Worm (Caenorhabditis elegans) whole organism, mixed stage, embryonic: ENCODE measurements around the gene lbp-4.

Source experiments
- M03D4.4 ChIP-seq: sonication (generic microtip); optimal IDR thresholded peaks from 2 replicates; lab custom pipeline; 2017; ENCODE audit warnings: mild to moderate bottlenecking, missing genetic modification characterization, missing compliant biosample characterization
- bed-3 ChIP-seq: fragments of 200-800 bp; sonication (Bioruptor generic); optimal IDR thresholded peaks from 3 replicates; lab custom pipeline; 2018; ENCODE audit warnings: mild to moderate bottlenecking, missing genetic modification characterization, moderate library complexity, missing compliant biosample characterization
- blmp-1 ChIP-seq: fragments of 150-350 bp; optimal IDR thresholded peaks from 2 replicates; lab custom pipeline; 2014; ENCODE audit warnings: missing biosample characterization, missing genetic modification characterization
- ceh-83 ChIP-seq: fragments of 200-800 bp; sonication (Bioruptor generic); optimal IDR thresholded peaks from 2 replicates; lab custom pipeline; 2018; ENCODE audit warnings: mild to moderate bottlenecking, missing genetic modification characterization, missing compliant biosample characterization
- ces-1 ChIP-seq: fragments of 150-350 bp; optimal IDR thresholded peaks from 2 replicates; lab custom pipeline; 2014; ENCODE audit warnings: missing biosample characterization, missing genetic modification reagents, missing genetic modification characterization
- cnd-1 ChIP-seq: fragments of 200-800 bp; sonication (Bioruptor generic); optimal IDR thresholded peaks from 2 replicates; lab custom pipeline; 2018; ENCODE audit warnings: mild to moderate bottlenecking, missing genetic modification characterization, missing compliant biosample characterization
- drap-1 ChIP-seq: fragments of 200-800 bp; sonication (Bioruptor generic); optimal IDR thresholded peaks from 3 replicates; lab custom pipeline; 2018; ENCODE audit warnings: mild to moderate bottlenecking, missing genetic modification characterization, missing compliant biosample characterization
- elt-1 ChIP-seq: sonication (generic microtip); optimal IDR thresholded peaks from 2 replicates; lab custom pipeline; 2017; ENCODE audit warnings: missing genetic modification characterization, mild to moderate bottlenecking, missing compliant biosample characterization, antibody characterized with exemption, moderate library complexity, borderline replicate concordance; ENCODE audit not compliant: insufficient read depth
- elt-3 ChIP-seq: fragments of 150-350 bp; optimal IDR thresholded peaks from 2 replicates; lab custom pipeline; 2014; ENCODE audit warnings: missing biosample characterization, missing genetic modification characterization
- flh-1 ChIP-seq: fragments of 200-800 bp; sonication (Bioruptor generic); optimal IDR thresholded peaks from 2 replicates; lab custom pipeline; 2018; ENCODE audit warnings: mild to moderate bottlenecking, missing genetic modification characterization, moderate library complexity, missing compliant biosample characterization
- ham-2 ChIP-seq: fragments of 200-800 bp; sonication (Bioruptor generic); optimal IDR thresholded peaks from 2 replicates; lab custom pipeline; 2018; ENCODE audit warnings: mild to moderate bottlenecking, missing genetic modification characterization, missing compliant biosample characterization
- hlh-1 ChIP-seq: fragments of 150-350 bp; optimal IDR thresholded peaks from 2 replicates; lab custom pipeline; 2014; ENCODE audit warnings: missing biosample characterization, missing genetic modification reagents, missing genetic modification characterization
- lin-32 ChIP-seq: fragments of 200-800 bp; sonication (Bioruptor generic); optimal IDR thresholded peaks from 2 replicates; lab custom pipeline; 2018; ENCODE audit warnings: mild to moderate bottlenecking, missing genetic modification characterization, missing compliant biosample characterization
- lsy-2 ChIP-seq: fragments of 150-350 bp; optimal IDR thresholded peaks from 2 replicates; lab custom pipeline; 2014; ENCODE audit warnings: missing biosample characterization, missing genetic modification characterization
- mep-1 ChIP-seq: fragments of 150-350 bp; optimal IDR thresholded peaks from 2 replicates; lab custom pipeline; 2017; ENCODE audit warnings: missing biosample characterization, missing genetic modification reagents, missing genetic modification characterization, inconsistent platforms
- mls-2 ChIP-seq: sonication (generic microtip); optimal IDR thresholded peaks from 2 replicates; lab custom pipeline; 2016; ENCODE audit warnings: mild to moderate bottlenecking, missing genetic modification characterization, moderate library complexity, missing compliant biosample characterization
- nhr-12 ChIP-seq: fragments of 150-350 bp; optimal IDR thresholded peaks from 2 replicates; lab custom pipeline; 2014; ENCODE audit warnings: missing biosample characterization, missing genetic modification characterization
- nhr-2 ChIP-seq: fragments of 150-350 bp; optimal IDR thresholded peaks from 2 replicates; lab custom pipeline; 2014; ENCODE audit warnings: missing biosample characterization, missing genetic modification characterization
- nhr-237 ChIP-seq: fragments of 150-350 bp; optimal IDR thresholded peaks from 2 replicates; lab custom pipeline; 2014; ENCODE audit warnings: missing biosample characterization, missing genetic modification characterization
- nhr-28 ChIP-seq: fragments of 150-350 bp; optimal IDR thresholded peaks from 2 replicates; lab custom pipeline; 2014; ENCODE audit warnings: missing biosample characterization, missing genetic modification characterization
- nhr-76 ChIP-seq: sonication (generic microtip); optimal IDR thresholded peaks from 2 replicates; lab custom pipeline; 2017; ENCODE audit warnings: missing biosample characterization, missing genetic modification characterization
- pha-4 ChIP-seq: fragments of 150-350 bp; optimal IDR thresholded peaks from 2 replicates; lab custom pipeline; 2018; ENCODE audit warnings: missing biosample characterization, missing genetic modification reagents, missing genetic modification characterization
- sem-2 ChIP-seq: fragments of 200-800 bp; sonication (Bioruptor generic); optimal IDR thresholded peaks from 2 replicates; lab custom pipeline; 2018; ENCODE audit warnings: mild to moderate bottlenecking, missing genetic modification characterization, missing compliant biosample characterization
- snpc-4 ChIP-seq: fragments of 150-350 bp; optimal IDR thresholded peaks from 2 replicates; lab custom pipeline; 2014; ENCODE audit warnings: missing biosample characterization, missing genetic modification characterization
- sptf-1 ChIP-seq: sonication (generic microtip); optimal IDR thresholded peaks from 2 replicates; lab custom pipeline; 2017; ENCODE audit warnings: mild to moderate bottlenecking, missing genetic modification characterization, moderate library complexity, missing compliant biosample characterization
- tbx-8 ChIP-seq: fragments of 200-800 bp; sonication (Bioruptor generic); optimal IDR thresholded peaks from 2 replicates; lab custom pipeline; 2018; ENCODE audit warnings: mild to moderate bottlenecking, missing genetic modification characterization, moderate library complexity, missing compliant biosample characterization
- unc-120 ChIP-seq: sonication (generic microtip); optimal IDR thresholded peaks from 2 replicates; lab custom pipeline; 2017; ENCODE audit warnings: missing genetic modification characterization, missing compliant biosample characterization; ENCODE audit not compliant: poor library complexity, severe bottlenecking
- unc-39 ChIP-seq: fragments of 150-350 bp; optimal IDR thresholded peaks from 2 replicates; lab custom pipeline; 2014; ENCODE audit warnings: missing biosample characterization, missing genetic modification characterization
- unc-62 ChIP-seq: fragments of 150-350 bp; optimal IDR thresholded peaks from 2 replicates; lab custom pipeline; 2014; ENCODE audit warnings: missing biosample characterization, missing genetic modification reagents, missing genetic modification characterization
- ztf-11 ChIP-seq: fragments of 150-350 bp; optimal IDR thresholded peaks from 2 replicates; lab custom pipeline; 2014; ENCODE audit warnings: missing biosample characterization, missing genetic modification characterization

lbp-4 gene

ce11 chrV:7804064-7804800 lies 16.1 kb upstream of the lbp-4 start, which contains the start of gene uvs-1:
Gene uvs-1, minus strand, starts transcription at chrV:7804208.
- TF ChIP-seq unc-39 (tag; lab: Kevin White, UChicago) = no peak
- TF ChIP-seq mls-2 = no peak
- TF ChIP-seq drap-1 (GFP tag; lab: Kevin White, UChicago) = no peak
- TF ChIP-seq unc-120 = no peak
- peak; percentile 23 for TF ChIP-seq lsy-2 (tag; lab: Kevin White, UChicago)
- no peak for TF ChIP-seq tbx-8 (GFP tag; lab: Kevin White, UChicago)
- no peak for TF ChIP-seq nhr-28 (tag; lab: Kevin White, UChicago)
- TF ChIP-seq nhr-2 (tag; lab: Kevin White, UChicago) = no peak
- no peak for TF ChIP-seq lin-32 (GFP tag; lab: Kevin White, UChicago)
- no peak for TF ChIP-seq nhr-237 (tag; lab: Kevin White, UChicago)
- peak; percentile 14 for TF ChIP-seq mep-1 (tag; lab: Kevin White, UChicago)
- no peak for TF ChIP-seq ham-2 (GFP tag; lab: Kevin White, UChicago)
- peak; percentile 62 for TF ChIP-seq hlh-1 (tag; lab: Kevin White, UChicago)
- no peak for TF ChIP-seq ceh-83 (GFP tag; lab: Kevin White, UChicago)
- TF ChIP-seq blmp-1 = no peak
- TF ChIP-seq flh-1 = no peak

ce11 chrV:7804801-7805163 lies 15.6 kb upstream of the lbp-4 start, which contains the start of gene xpo-1:
Gene xpo-1, plus strand, starts transcription at chrV:7805064.
- no peak for TF ChIP-seq nhr-76 (tag; lab: Kevin White, UChicago)
- no peak for TF ChIP-seq unc-62
- TF ChIP-seq lin-32 (GFP tag; lab: Kevin White, UChicago) = no peak
- TF ChIP-seq pha-4 (tag; lab: Kevin White, UChicago) = no peak
- TF ChIP-seq sptf-1 (tag; lab: Kevin White, UChicago) = no peak
- TF ChIP-seq mep-1 (tag; lab: Kevin White, UChicago) = no peak
- no peak for TF ChIP-seq blmp-1
- TF ChIP-seq hlh-1 (tag; lab: Kevin White, UChicago) = no peak
- TF ChIP-seq bed-3 = no peak
- no peak for TF ChIP-seq nhr-2 (tag; lab: Kevin White, UChicago)
- no peak for TF ChIP-seq elt-1
- TF ChIP-seq snpc-4 = no peak

- TF ChIP-seq ces-1 (GFP tag; lab: Kevin White, UChicago) (no peak), snpc-4 (no peak), blmp-1 (no peak), nhr-2 (tag; lab: Kevin White, UChicago) (no peak), elt-1 (no peak), sem-2 (GFP tag; lab: Kevin White, UChicago) (no peak), M03D4.4 (tag; lab: Kevin White, UChicago) (no peak), lin-32 (GFP tag; lab: Kevin White, UChicago) (no peak), pha-4 (tag; lab: Kevin White, UChicago) (no peak), hlh-1 (tag; lab: Kevin White, UChicago) (no peak)
Measured at ce11 chrV:7806629-7807028, 13.7 kb upstream of the lbp-4 start.

- TF ChIP-seq ces-1 (GFP tag; lab: Kevin White, UChicago) (no peak), ham-2 (GFP tag; lab: Kevin White, UChicago) (no peak), ztf-11 (no peak), mep-1 (tag; lab: Kevin White, UChicago) (no peak), nhr-237 (tag; lab: Kevin White, UChicago) (no peak), nhr-12 (tag; lab: Kevin White, UChicago) (no peak), nhr-2 (tag; lab: Kevin White, UChicago) (no peak), lin-32 (GFP tag; lab: Kevin White, UChicago) (no peak)
- TF ChIP-seq, all 35 proteins: peak for 0
Measured at ce11 chrV:7808444-7808843, 11.9 kb upstream of the lbp-4 start.

ce11 chrV:7809320-7810256 lies 10.8 kb upstream of the lbp-4 start, which contains the start of gene ZK742.3:
Gene ZK742.3, minus strand, starts transcription at chrV:7809912.
- TF ChIP-seq unc-39 (tag; lab: Kevin White, UChicago) (no peak), cnd-1 (tag; lab: Kevin White, UChicago) (no peak), elt-3 (tag; lab: Kevin White, UChicago) (no peak), ces-1 (GFP tag; lab: Kevin White, UChicago) (no peak), snpc-4 (no peak), pha-4 (tag; lab: Kevin White, UChicago) (no peak), sptf-1 (tag; lab: Kevin White, UChicago) (no peak), unc-120 (no peak), drap-1 (GFP tag; lab: Kevin White, UChicago) (no peak), nhr-28 (tag; lab: Kevin White, UChicago) (no peak), nhr-12 (tag; lab: Kevin White, UChicago) (no peak), nhr-237 (tag; lab: Kevin White, UChicago) (no peak)
